Fruit fly (Drosophila melanogaster) whole organism: ENCODE data around the gene Ptp61F.

ENCODE experiments used
- CG8478 ChIP-seq: fragments of >200 bp; optimal IDR thresholded peaks from 2 replicates; lab custom pipeline; 2018; ENCODE audit warnings: inconsistent platforms
- EcR ChIP-seq, 2 experiments: fragments of >200 bp; optimal IDR thresholded peaks; 2 replicates each; lab custom pipeline; 2017; ENCODE audit warnings: missing biosample characterization in 2 of 2, missing genetic modification characterization in 2 of 2, missing genetic modification reagents in 2 of 2
- pan ChIP-seq: fragments of >200 bp; optimal IDR thresholded peaks from 2 replicates; lab custom pipeline; 2017
- psq ChIP-seq: fragments of >200 bp; optimal IDR thresholded peaks from 2 replicates; lab custom pipeline; 2017
- usp ChIP-seq: fragments of >200 bp; optimal IDR thresholded peaks from 2 replicates; lab custom pipeline; 2017; ENCODE audit warnings: missing biosample characterization, missing genetic modification characterization, mixed read lengths

- TF ChIP-seq EcR (GFP tag; optimal IDR thresholded peaks at IDR 0.05; lab: Kevin White, UChicago) (no peak), CG8478 (lab: Kevin White, UChicago) (no peak), psq (no peak), pan (lab: Kevin White, UChicago) (no peak), usp (GFP tag; lab: Kevin White, UChicago) (no peak)
Measured at dm6 chr3L:1322159-1322558, 152.9 kb downstream of the Ptp61F start.
